Worm (Caenorhabditis elegans) whole organism, L2 larva: Measurements from ENCODE around the gene Y7A5A.6.

Experiments
- ama-1 ChIP-seq: fragments of 150-350 bp; optimal IDR thresholded peaks from 2 replicates; lab custom pipeline; 2018; ENCODE audit warnings: inconsistent platforms
- blmp-1 ChIP-seq: sonication (generic microtip); optimal IDR thresholded peaks from 2 replicates; lab custom pipeline; 2017; ENCODE audit warnings: missing genetic modification characterization, mild to moderate bottlenecking, missing compliant biosample characterization, antibody characterized with exemption, moderate library complexity; ENCODE audit not compliant: insufficient read depth
- ceh-82 ChIP-seq: fragments of 150-350 bp; optimal IDR thresholded peaks from 2 replicates; lab custom pipeline; 2014; ENCODE audit warnings: missing biosample characterization, missing genetic modification characterization
- lin-11 ChIP-seq: fragments of 150-350 bp; sonication (generic microtip); optimal IDR thresholded peaks from 2 replicates; lab custom pipeline; 2014; ENCODE audit warnings: missing biosample characterization, missing genetic modification characterization, inconsistent platforms, mixed read lengths
- lin-13 ChIP-seq: fragments of 150-350 bp; optimal IDR thresholded peaks from 2 replicates; lab custom pipeline; 2014; ENCODE audit warnings: missing biosample characterization, missing genetic modification reagents, missing genetic modification characterization
- mdl-1 ChIP-seq, 2 experiments: fragments of 150-350 bp in 1 of 2; sonication (generic microtip) in 1 of 2; optimal IDR thresholded peaks; 2 replicates each; lab custom pipeline; 2017; ENCODE audit warnings: missing biosample characterization in 2 of 2, missing genetic modification characterization in 2 of 2
- skn-1 ChIP-seq: sonication (generic microtip); optimal IDR thresholded peaks from 2 replicates; lab custom pipeline; 2017; ENCODE audit warnings: missing biosample characterization, missing genetic modification characterization

DNA sequence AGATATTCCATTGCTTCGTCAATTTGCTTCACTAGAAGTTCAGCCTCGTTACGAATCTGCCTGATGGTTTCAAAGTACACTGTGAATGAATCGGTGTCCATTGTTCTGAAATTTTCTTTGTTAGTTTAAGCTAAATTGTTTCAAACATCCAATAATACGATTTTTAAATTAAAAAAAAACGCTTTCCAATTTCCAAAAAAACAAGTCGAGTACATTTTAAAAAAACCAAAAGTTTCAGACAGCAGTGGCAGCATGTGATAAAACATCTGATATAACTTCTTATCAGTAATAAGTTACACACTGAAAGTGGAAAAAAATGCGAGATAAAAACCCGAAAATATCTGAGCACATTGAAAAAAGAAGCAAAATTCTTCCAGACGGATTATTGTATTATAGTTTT is at the start of gene Y7A5A.6:
- TF ChIP-seq ama-1 (lab: Kevin White, UChicago) (no peak), lin-13 (no peak), lin-11 (tag; lab: Kevin White, UChicago) (no peak), skn-1 (tag; lab: Kevin White, UChicago) (no peak), mdl-1 (tag; optimal IDR thresholded peaks at IDR 0.05; lab: Kevin White, UChicago) (no peak), blmp-1 (tag; lab: Kevin White, UChicago) (no peak), ceh-82 (tag; lab: Kevin White, UChicago) (no peak)
